Worm (Caenorhabditis elegans) whole organism, dauer: ENCODE measurements around the gene sra-7.

Experiments
- unc-62 ChIP-seq: sonication (generic microtip); optimal IDR thresholded peaks from 2 replicates; lab custom pipeline; 2017; ENCODE audit warnings: missing biosample characterization, missing genetic modification reagents, missing genetic modification characterization

The sra-7 gene

ce11 chrII:9550718-9551117 is 6.2 kb downstream of the sra-7 start, which contains the start of gene sra-6:
Gene sra-6, minus strand, starts transcription at chrII:9550818.
- no peak for TF ChIP-seq unc-62 (GFP tag; lab: Kevin White, UChicago)

- TF ChIP-seq unc-62 (GFP tag; lab: Kevin White, UChicago), result no peak
Measured at ce11 chrII:9551536-9551935, 7.0 kb downstream of the sra-7 start, which contains the start of gene F35H8.12. Gene F35H8.12, plus strand, starts transcription at chrII:9551836.

- TF ChIP-seq unc-62 (GFP tag; lab: Kevin White, UChicago), result no peak
Measured at ce11 chrII:9553179-9553578, 8.7 kb downstream of the sra-7 start, which contains the start of gene F35H8.1. Gene F35H8.1, minus strand, starts transcription at chrII:9553279.

ce11 chrII:9554925-9555553 is 10.6 kb downstream of the sra-7 start, which contains the start of gene F35H8.2:
Gene F35H8.2, plus strand, starts transcription at chrII:9555503.
- TF ChIP-seq unc-62 (GFP tag; lab: Kevin White, UChicago), result no peak

- TF ChIP-seq unc-62 (GFP tag; lab: Kevin White, UChicago), result no peak
Measured at ce11 chrII:9556582-9556981, 12.1 kb downstream of the sra-7 start.

- no peak for TF ChIP-seq unc-62 (GFP tag; lab: Kevin White, UChicago)
Measured at ce11 chrII:9557437-9558150, 13.1 kb downstream of the sra-7 start, which contains the start of gene zfp-2. Gene zfp-2, plus strand, starts transcription at chrII:9557650.

ce11 chrII:9558906-9559305 is 14.4 kb downstream of the sra-7 start:
- no peak for TF ChIP-seq unc-62 (GFP tag; lab: Kevin White, UChicago)

- no peak for TF ChIP-seq unc-62 (GFP tag; lab: Kevin White, UChicago)
Measured at ce11 chrII:9559929-9560328, 15.4 kb downstream of the sra-7 start, which contains the start of gene F35H8.4. Gene F35H8.4, minus strand, starts transcription at chrII:9560029.

- TF ChIP-seq unc-62 (GFP tag; lab: Kevin White, UChicago), result no peak
Measured at ce11 chrII:9560895-9561294, 16.4 kb downstream of the sra-7 start.

- no peak for TF ChIP-seq unc-62 (GFP tag; lab: Kevin White, UChicago)
Measured at ce11 chrII:9566045-9566444, 21.6 kb downstream of the sra-7 start.

- no peak for TF ChIP-seq unc-62 (GFP tag; lab: Kevin White, UChicago)
Measured at ce11 chrII:9573412-9573811, 28.9 kb downstream of the sra-7 start.

- no peak for TF ChIP-seq unc-62 (GFP tag; lab: Kevin White, UChicago)
Measured at ce11 chrII:9574406-9574805, 29.9 kb downstream of the sra-7 start.

- TF ChIP-seq unc-62 (GFP tag; lab: Kevin White, UChicago), result no peak
Measured at ce11 chrII:9575670-9576069, 31.2 kb downstream of the sra-7 start, which contains the start of gene exc-7. Gene exc-7, plus strand, starts transcription at chrII:9575970.

- TF ChIP-seq unc-62 (GFP tag; lab: Kevin White, UChicago), result no peak
Measured at ce11 chrII:9576707-9577106, 32.2 kb downstream of the sra-7 start.

- no peak for TF ChIP-seq unc-62 (GFP tag; lab: Kevin White, UChicago)
Measured at ce11 chrII:9577630-9578029, 33.1 kb downstream of the sra-7 start.

- no peak for TF ChIP-seq unc-62 (GFP tag; lab: Kevin White, UChicago)
Measured at ce11 chrII:9583461-9583860, 39.0 kb downstream of the sra-7 start, which contains the start of gene wee-1.1. Gene wee-1.1, minus strand, starts transcription at chrII:9583561.
